Fruit fly (Drosophila melanogaster) whole organism, embryonic: Measurements from ENCODE around the gene CG10996.

Experiments used
- B-H2 ChIP-seq: fragments of 200-800 bp; sonication (Bioruptor generic); optimal IDR thresholded peaks from 2 replicates; lab custom pipeline; 2018; ENCODE audit warnings: missing biosample characterization, mild to moderate bottlenecking, missing genetic modification characterization
- CG11093 ChIP-seq: fragments of 200-800 bp; sonication (Bioruptor generic); IDR thresholded peaks from 3 replicates; pipeline ENCODE4 v1.3.6; 2022; ENCODE audit warnings: missing biosample characterization, missing genetic modification characterization
- CG11456 ChIP-seq: fragments of 200-800 bp; sonication (Bioruptor generic); IDR thresholded peaks from 3 replicates; pipeline ENCODE4 v1.3.6; 2022; ENCODE audit warnings: missing biosample characterization, missing genetic modification characterization
- CG11560 ChIP-seq: fragments of 200-800 bp; sonication (Bioruptor generic); IDR thresholded peaks from 3 replicates; pipeline ENCODE4 v1.3.6; 2022; ENCODE audit warnings: missing biosample characterization, missing genetic modification characterization
- CG12104 ChIP-seq: fragments of 200-800 bp; sonication (Bioruptor generic); optimal IDR thresholded peaks from 3 replicates; lab custom pipeline; 2016; ENCODE audit warnings: missing biosample characterization, missing genetic modification characterization
- CG12236 ChIP-seq: fragments of 200-800 bp; sonication (Bioruptor generic); optimal IDR thresholded peaks from 2 replicates; lab custom pipeline; 2016; ENCODE audit warnings: missing biosample characterization, missing genetic modification characterization
- CG13123 ChIP-seq: fragments of 200-800 bp; sonication (Bioruptor generic); optimal IDR thresholded peaks from 2 replicates; lab custom pipeline; 2016; ENCODE audit warnings: missing biosample characterization, missing genetic modification characterization
- CG13287 ChIP-seq: fragments of 200-800 bp; sonication (Bioruptor generic); IDR thresholded peaks from 2 replicates; pipeline ENCODE4 v1.3.6; 2022; ENCODE audit warnings: missing biosample characterization, missing genetic modification characterization; ENCODE audit not compliant: partially characterized antibody
- CG13775 ChIP-seq: fragments of 200-800 bp; sonication (Bioruptor generic); optimal IDR thresholded peaks from 3 replicates; lab custom pipeline; 2017; ENCODE audit warnings: missing biosample characterization, mild to moderate bottlenecking, missing genetic modification characterization
- CG14014 ChIP-seq: fragments of 200-800 bp; sonication (Bioruptor generic); IDR thresholded peaks from 2 replicates; pipeline ENCODE4 v1.3.6; 2022; ENCODE audit warnings: missing biosample characterization, missing genetic modification characterization
- CG17802 ChIP-seq: fragments of 200-800 bp; sonication (Bioruptor generic); optimal IDR thresholded peaks from 2 replicates; lab custom pipeline; 2018; ENCODE audit warnings: missing biosample characterization, mild to moderate bottlenecking, missing genetic modification characterization, moderate library complexity
- CG17912 ChIP-seq: fragments of 200-800 bp; sonication (Bioruptor generic); optimal IDR thresholded peaks from 2 replicates; lab custom pipeline; 2018; ENCODE audit warnings: missing biosample characterization, mild to moderate bottlenecking, missing genetic modification characterization
- CG18011 ChIP-seq: fragments of 200-800 bp; sonication (Bioruptor generic); optimal IDR thresholded peaks from 2 replicates; lab custom pipeline; 2017; ENCODE audit warnings: missing biosample characterization, missing genetic modification characterization, mild to moderate bottlenecking, moderate library complexity, missing genotype
- CG18476 ChIP-seq: fragments of 200-800 bp; sonication (Bioruptor generic); optimal IDR thresholded peaks from 2 replicates; lab custom pipeline; 2016; ENCODE audit warnings: missing biosample characterization, mild to moderate bottlenecking, missing genetic modification characterization
- CG31224 ChIP-seq: fragments of 200-800 bp; sonication (Bioruptor generic); IDR thresholded peaks from 2 replicates; pipeline ENCODE4 v1.3.6; 2022; ENCODE audit warnings: missing biosample characterization, missing genetic modification characterization
- CG34422 ChIP-seq: fragments of 200-800 bp; sonication (Bioruptor generic); IDR thresholded peaks from 3 replicates; pipeline ENCODE4 v1.3.6; 2022; ENCODE audit warnings: missing biosample characterization, missing genetic modification characterization
- CG4282 ChIP-seq: fragments of 200-800 bp; sonication (Bioruptor generic); optimal IDR thresholded peaks from 2 replicates; lab custom pipeline; 2016; ENCODE audit warnings: missing biosample characterization, missing genetic modification characterization
- CG4360 ChIP-seq: fragments of 200-800 bp; sonication (Bioruptor generic); IDR thresholded peaks from 2 replicates; pipeline ENCODE4 v1.3.6; 2022; ENCODE audit warnings: missing biosample characterization, missing genetic modification characterization
- CG4404 ChIP-seq: fragments of 200-800 bp; sonication (Bioruptor generic); IDR thresholded peaks from 2 replicates; pipeline ENCODE4 v1.3.6; 2022; ENCODE audit warnings: missing biosample characterization, missing genetic modification characterization
- CG6854 ChIP-seq: fragments of 200-800 bp; sonication (Bioruptor generic); optimal IDR thresholded peaks from 3 replicates; lab custom pipeline; 2017; ENCODE audit warnings: missing biosample characterization, mild to moderate bottlenecking, missing genetic modification characterization
- CG7928 ChIP-seq: fragments of 200-800 bp; sonication (Bioruptor generic); optimal IDR thresholded peaks from 2 replicates; lab custom pipeline; 2017; ENCODE audit warnings: missing biosample characterization, mild to moderate bottlenecking, missing genetic modification characterization
- CG9215 ChIP-seq: fragments of 200-800 bp; sonication (Bioruptor generic); IDR thresholded peaks from 2 replicates; pipeline ENCODE4 v1.3.6; 2022; ENCODE audit warnings: missing biosample characterization, missing genetic modification characterization
- D19B ChIP-seq: fragments of 200-800 bp; sonication (Bioruptor generic); optimal IDR thresholded peaks from 2 replicates; lab custom pipeline; 2017; ENCODE audit warnings: missing biosample characterization, mild to moderate bottlenecking, missing genetic modification characterization
- Dfd ChIP-seq, 2 experiments: fragments of >200 bp; optimal IDR thresholded peaks; 2 replicates each; lab custom pipeline; 2017; ENCODE audit warnings: missing biosample characterization in 2 of 2, missing genetic modification characterization in 2 of 2
- Dp ChIP-seq: fragments of 200-800 bp; sonication (Bioruptor generic); optimal IDR thresholded peaks from 2 replicates; lab custom pipeline; 2018; ENCODE audit warnings: missing biosample characterization, mild to moderate bottlenecking, missing genetic modification characterization, moderate library complexity
- HLH54F ChIP-seq: fragments of 200-800 bp; sonication (Bioruptor generic); optimal IDR thresholded peaks from 3 replicates; lab custom pipeline; 2016; ENCODE audit warnings: missing biosample characterization, missing genetic modification characterization
- HLHmδ ChIP-seq: fragments of 200-800 bp; sonication (Bioruptor generic); optimal IDR thresholded peaks from 2 replicates; lab custom pipeline; 2018; ENCODE audit warnings: missing biosample characterization, mild to moderate bottlenecking, missing genetic modification characterization, moderate library complexity
- Kr ChIP-seq: fragments of 200-800 bp; sonication (Bioruptor generic); optimal IDR thresholded peaks from 2 replicates; lab custom pipeline; 2017; ENCODE audit warnings: missing biosample characterization, mild to moderate bottlenecking, missing genetic modification characterization
- MESR4 ChIP-seq: fragments of 200-800 bp; sonication (Bioruptor generic); optimal IDR thresholded peaks from 2 replicates; lab custom pipeline; 2018; ENCODE audit warnings: missing biosample characterization, mild to moderate bottlenecking, missing genetic modification characterization, moderate library complexity
- Nf-YA ChIP-seq: fragments of 200-800 bp; sonication (Bioruptor generic); IDR thresholded peaks from 2 replicates; pipeline ENCODE4 v1.3.6; 2022; ENCODE audit warnings: missing biosample characterization, missing genetic modification characterization
- Rx ChIP-seq: fragments of 200-800 bp; sonication (Bioruptor generic); IDR thresholded peaks from 2 replicates; pipeline ENCODE4 v1.3.6; 2022; ENCODE audit warnings: missing biosample characterization, missing genetic modification characterization
- Sin3A ChIP-seq: fragments of >200 bp; optimal IDR thresholded peaks from 2 replicates; lab custom pipeline; 2018
- caup ChIP-seq: fragments of 200-800 bp; sonication (Bioruptor generic); optimal IDR thresholded peaks from 3 replicates; lab custom pipeline; 2017; ENCODE audit warnings: missing biosample characterization, mild to moderate bottlenecking, missing genetic modification characterization, moderate library complexity; ENCODE audit not compliant: severe bottlenecking
- dysf ChIP-seq: fragments of 200-800 bp; sonication (Bioruptor generic); IDR thresholded peaks from 3 replicates; pipeline ENCODE4 v1.3.6; 2022; ENCODE audit warnings: missing biosample characterization, missing genetic modification characterization
- fd96Cb ChIP-seq: fragments of 200-800 bp; sonication (Bioruptor generic); optimal IDR thresholded peaks from 2 replicates; lab custom pipeline; 2018; ENCODE audit warnings: missing biosample characterization, mild to moderate bottlenecking, missing genetic modification characterization, moderate library complexity
- gfzf ChIP-seq: fragments of 200-800 bp; sonication (Bioruptor generic); optimal IDR thresholded peaks from 2 replicates; lab custom pipeline; 2016; ENCODE audit warnings: missing biosample characterization, mild to moderate bottlenecking, missing genetic modification characterization, moderate library complexity
- kah ChIP-seq: fragments of 200-800 bp; sonication (Bioruptor generic); optimal IDR thresholded peaks from 2 replicates; lab custom pipeline; 2018; ENCODE audit warnings: missing biosample characterization, mild to moderate bottlenecking, missing genetic modification characterization
- kay ChIP-seq: fragments of 200-800 bp; sonication (Bioruptor generic); optimal IDR thresholded peaks from 2 replicates; lab custom pipeline; 2016; ENCODE audit warnings: missing biosample characterization, missing genetic modification characterization
- knrl ChIP-seq: fragments of 200-800 bp; sonication (Bioruptor generic); IDR thresholded peaks from 3 replicates; pipeline ENCODE4 v1.3.6; 2022; ENCODE audit warnings: missing biosample characterization, missing genetic modification characterization; ENCODE audit not compliant: partially characterized antibody
- lov ChIP-seq, 2 experiments: fragments of 200-800 bp in 1 of 2; fragments of >200 bp in 1 of 2; sonication (Bioruptor generic) in 1 of 2; IDR thresholded peaks in 1 of 2; optimal IDR thresholded peaks in 1 of 2; 2 replicates in 1 of 2; 3 replicates in 1 of 2; pipeline versions ENCODE4 v1.3.6 to Lab custom; 2017 to 2022; ENCODE audit warnings: missing biosample characterization in 1 of 2, missing genetic modification characterization in 1 of 2
- nerfin-2 ChIP-seq: fragments of 200-800 bp; sonication (Bioruptor generic); IDR thresholded peaks from 2 replicates; pipeline ENCODE4 v1.3.6; 2022; ENCODE audit warnings: missing biosample characterization, missing genetic modification characterization; ENCODE audit not compliant: partially characterized antibody
- pfk ChIP-seq: fragments of 200-800 bp; sonication (Bioruptor generic); optimal IDR thresholded peaks from 2 replicates; lab custom pipeline; 2018; ENCODE audit warnings: missing biosample characterization, mild to moderate bottlenecking, missing genetic modification characterization, moderate library complexity
- repo ChIP-seq: fragments of 200-800 bp; sonication (Bioruptor generic); optimal IDR thresholded peaks from 2 replicates; lab custom pipeline; 2016; ENCODE audit warnings: missing biosample characterization, missing genetic modification characterization
- sima ChIP-seq: fragments of 200-800 bp; sonication (Bioruptor generic); optimal IDR thresholded peaks from 2 replicates; lab custom pipeline; 2016; ENCODE audit warnings: missing biosample characterization, missing genetic modification characterization
- slbo ChIP-seq: fragments of 200-800 bp; sonication (Bioruptor generic); IDR thresholded peaks from 2 replicates; pipeline ENCODE4 v1.3.6; 2022; ENCODE audit warnings: missing biosample characterization, missing genetic modification characterization
- toy ChIP-seq: fragments of 200-800 bp; sonication (Bioruptor generic); IDR thresholded peaks from 2 replicates; pipeline ENCODE4 v1.3.6; 2022; ENCODE audit warnings: missing biosample characterization, missing genetic modification characterization
- tup ChIP-seq: fragments of 200-800 bp; sonication (Bioruptor generic); optimal IDR thresholded peaks from 2 replicates; lab custom pipeline; 2016; ENCODE audit warnings: missing biosample characterization, mild to moderate bottlenecking, missing genetic modification characterization, moderate library complexity
- unpg ChIP-seq: fragments of 200-800 bp; sonication (Bioruptor generic); optimal IDR thresholded peaks from 3 replicates; lab custom pipeline; 2018; ENCODE audit warnings: missing biosample characterization, mild to moderate bottlenecking, missing genetic modification characterization, moderate library complexity
- vfl ChIP-seq: fragments of 200-800 bp; sonication (Bioruptor generic); optimal IDR thresholded peaks from 2 replicates; lab custom pipeline; 2016; ENCODE audit warnings: missing biosample characterization, missing genetic modification characterization
- zf30C ChIP-seq: fragments of 200-800 bp; sonication (Bioruptor generic); optimal IDR thresholded peaks from 3 replicates; lab custom pipeline; 2018; ENCODE audit warnings: missing biosample characterization, mild to moderate bottlenecking, missing genetic modification characterization

Gene CG10996

DNA sequence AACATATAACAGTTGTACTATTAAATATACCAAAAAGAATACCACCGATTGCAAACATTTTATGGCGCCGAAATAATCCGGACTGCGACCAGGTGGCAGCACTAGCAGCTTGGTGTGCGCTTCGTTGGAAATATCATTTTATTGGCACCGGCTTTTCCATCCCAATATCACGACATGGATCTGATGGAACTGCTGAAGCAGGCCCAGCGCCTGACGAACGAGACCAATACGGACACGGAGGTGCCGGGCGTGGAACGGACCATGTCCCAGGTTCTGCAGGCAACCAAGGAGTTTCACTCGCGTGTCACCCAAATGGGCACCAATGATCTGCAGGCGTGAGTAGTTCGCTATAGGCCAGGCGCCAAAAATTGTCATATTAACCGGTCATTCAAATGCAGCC lies 25.3 kb upstream of the CG10996 start, which contains the start of gene Nup93-1 (continued):
- no peak for TF ChIP-seq CG11456 (GFP tag; lab: Robert Waterston, UW)
- TF ChIP-seq sima: no peak
- peak; percentile 30 for TF ChIP-seq MESR4 (GFP tag; lab: Kevin White, UChicago)
- TF ChIP-seq Rx: no peak
- TF ChIP-seq Dfd (GFP tag; optimal IDR thresholded peaks at IDR 0.05; lab: Kevin White, UChicago): no peak
- no peak for TF ChIP-seq CG14014 (GFP tag; lab: Robert Waterston, UW)
- peak; percentile 52; the same call in 1 of the 3 replicates for TF ChIP-seq CG34422 (GFP tag; lab: Robert Waterston, UW)
- no peak for TF ChIP-seq pfk (GFP tag; lab: Kevin White, UChicago)
- no peak for TF ChIP-seq lov (optimal IDR thresholded peaks at IDR 0.05; lab: Kevin White, UChicago)
- TF ChIP-seq lov (GFP tag; IDR thresholded peaks at IDR 0.05; lab: Robert Waterston, UW): no peak
- peak; percentile 23 for TF ChIP-seq Sin3A
- no peak for TF ChIP-seq CG7928
- TF ChIP-seq knrl (GFP tag; lab: Robert Waterston, UW): no peak
- no peak for TF ChIP-seq HLHmδ (GFP tag; lab: Kevin White, UChicago)
- no peak for TF ChIP-seq CG4282 (GFP tag; lab: Kevin White, UChicago)
- peak; percentile 39 for TF ChIP-seq Dp
- no peak for TF ChIP-seq CG13775 (GFP tag; lab: Kevin White, UChicago)
- TF ChIP-seq tup (GFP tag; lab: Kevin White, UChicago): no peak
- TF ChIP-seq CG4404 (GFP tag; lab: Robert Waterston, UW): no peak
- TF ChIP-seq unpg (GFP tag; lab: Kevin White, UChicago): no peak
- TF ChIP-seq slbo (GFP tag; lab: Robert Waterston, UW): no peak
- TF ChIP-seq CG17802 (tag; lab: Kevin White, UChicago): no peak
- TF ChIP-seq zf30C: no peak
- TF ChIP-seq CG6854 (GFP tag; lab: Kevin White, UChicago): no peak
- 0 out of 2 replicates have a peak, but pooled peaks have one; percentile 19 for TF ChIP-seq CG4360
- TF ChIP-seq CG31224 (GFP tag; lab: Robert Waterston, UW): no peak
- no peak for TF ChIP-seq caup (GFP tag; lab: Kevin White, UChicago)
- no peak for TF ChIP-seq repo (GFP tag; lab: Kevin White, UChicago)
- TF ChIP-seq CG12236 (GFP tag; lab: Kevin White, UChicago): no peak
- no peak for TF ChIP-seq Nf-YA (GFP tag; lab: Robert Waterston, UW)

DNA sequence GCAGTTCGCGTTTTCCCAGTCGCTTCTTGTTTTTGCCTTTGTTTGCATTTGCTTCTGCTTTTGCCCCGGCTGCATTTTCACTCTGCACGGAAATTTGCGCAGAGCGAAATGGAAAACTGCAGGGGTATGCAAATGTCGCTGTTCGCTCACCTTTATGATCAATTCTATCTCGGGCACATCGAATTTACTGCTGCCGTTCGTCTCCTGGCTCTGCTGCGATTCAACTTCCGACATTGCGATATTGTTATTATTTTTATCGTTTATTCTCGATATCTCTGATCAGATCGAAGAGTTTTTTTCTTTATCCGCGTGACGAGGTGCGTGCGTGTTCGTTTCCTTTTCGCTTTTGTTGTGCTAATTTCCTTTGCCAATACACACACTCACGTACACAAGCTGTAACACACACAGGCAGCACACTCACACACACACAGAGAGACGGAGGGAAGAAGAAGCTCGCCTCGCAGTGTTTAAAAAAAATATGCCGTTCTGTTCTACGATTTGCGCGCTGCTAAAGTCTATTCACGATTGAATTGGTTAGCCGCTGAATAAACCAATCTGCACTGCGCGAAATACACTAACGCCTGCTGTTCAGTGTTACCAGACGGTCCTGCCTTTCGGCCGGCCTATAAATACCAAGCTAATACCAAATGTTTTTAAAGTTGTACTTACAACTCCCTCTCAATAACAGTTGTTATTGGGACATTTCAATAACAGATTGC lies 24.5 kb upstream of the CG10996 start, which contains the start of gene Clic:
Gene Clic, minus strand, starts transcription at position 533 of the 719 bp plus-strand sequence.
- TF ChIP-seq CG9215 (GFP tag; lab: Robert Waterston, UW) (no peak), kay (GFP tag; lab: Kevin White, UChicago) (no peak), CG18476 (GFP tag; lab: Kevin White, UChicago) (no peak), CG13123 (GFP tag; lab: Kevin White, UChicago) (no peak), HLH54F (GFP tag; lab: Kevin White, UChicago) (peak; percentile 0), D19B (no peak), CG11093 (no peak), CG17912 (GFP tag; lab: Kevin White, UChicago) (no peak), B-H2 (GFP tag; lab: Kevin White, UChicago) (no peak), toy (no peak), gfzf (GFP tag; lab: Kevin White, UChicago) (peak; percentile 88), nerfin-2 (GFP tag; lab: Robert Waterston, UW) (no peak), vfl (GFP tag; lab: Kevin White, UChicago) (peak; percentile 13), fd96Cb (tag; lab: Kevin White, UChicago) (no peak), CG12104 (GFP tag; lab: Kevin White, UChicago) (no peak), CG13287 (peak; percentile 18; the same call in 1 of the 2 replicates), Kr (GFP tag; lab: Kevin White, UChicago) (no peak), dysf (0 out of 3 replicates have a peak, but pooled peaks have one; percentile 2), CG18011 (GFP tag; lab: Kevin White, UChicago) (no peak), CG11560 (tag; lab: Robert Waterston, UW) (no peak), kah (GFP tag; lab: Kevin White, UChicago) (no peak)
